Fruit fly (Drosophila melanogaster) whole organism, embryonic: ENCODE data around the gene Hph.

Source experiments
- Atf3 ChIP-seq: fragments of 200-800 bp; sonication (Bioruptor generic); optimal IDR thresholded peaks from 3 replicates; lab custom pipeline; 2016; ENCODE audit warnings: missing biosample characterization, missing genetic modification characterization
- CG33213 ChIP-seq: fragments of 200-800 bp; sonication (Bioruptor generic); optimal IDR thresholded peaks from 3 replicates; lab custom pipeline; 2016; ENCODE audit warnings: missing biosample characterization, missing genetic modification characterization
- CG3407 ChIP-seq: fragments of 200-800 bp; sonication (Bioruptor generic); optimal IDR thresholded peaks from 2 replicates; lab custom pipeline; 2018; ENCODE audit warnings: missing biosample characterization, mild to moderate bottlenecking, missing genetic modification characterization
- CG4360 ChIP-seq: fragments of 200-800 bp; sonication (Bioruptor generic); IDR thresholded peaks from 2 replicates; pipeline ENCODE4 v1.3.6; 2022; ENCODE audit warnings: missing biosample characterization, missing genetic modification characterization
- CG6813 ChIP-seq: fragments of 200-800 bp; sonication (Bioruptor generic); optimal IDR thresholded peaks from 2 replicates; lab custom pipeline; 2017; ENCODE audit warnings: missing biosample characterization, missing genetic modification characterization, mild to moderate bottlenecking, moderate library complexity, missing genetic modification reagents
- CG7786 ChIP-seq: fragments of 200-800 bp; sonication (Bioruptor generic); optimal IDR thresholded peaks from 2 replicates; lab custom pipeline; 2016; ENCODE audit warnings: missing biosample characterization, missing genetic modification characterization
- CG9876 ChIP-seq: fragments of 200-800 bp; sonication (Bioruptor generic); optimal IDR thresholded peaks from 2 replicates; lab custom pipeline; 2016; ENCODE audit warnings: missing biosample characterization, missing genetic modification characterization
- Ets97D ChIP-seq: fragments of 200-800 bp; sonication (Bioruptor generic); optimal IDR thresholded peaks from 3 replicates; lab custom pipeline; 2016; ENCODE audit warnings: missing biosample characterization, missing genetic modification characterization
- Tbp ChIP-seq: fragments of >200 bp; optimal IDR thresholded peaks from 2 replicates; lab custom pipeline; 2018; ENCODE audit warnings: missing biosample characterization, missing genetic modification characterization
- fd64A ChIP-seq: fragments of 200-800 bp; sonication (Bioruptor generic); optimal IDR thresholded peaks from 3 replicates; lab custom pipeline; 2018; ENCODE audit warnings: missing biosample characterization, mild to moderate bottlenecking, missing genetic modification characterization
- gt ChIP-seq: fragments of 200-800 bp; sonication (Bioruptor generic); IDR thresholded peaks from 2 replicates; pipeline ENCODE4 v1.3.6; 2022; ENCODE audit warnings: missing biosample characterization, missing genetic modification characterization
- ro ChIP-seq: fragments of 200-800 bp; sonication (Bioruptor generic); IDR thresholded peaks from 2 replicates; pipeline ENCODE4 v1.3.6; 2022; ENCODE audit warnings: missing biosample characterization, missing genetic modification characterization
- sisA ChIP-seq: fragments of 200-800 bp; sonication (Bioruptor generic); IDR thresholded peaks from 2 replicates; pipeline ENCODE4 v1.3.6; 2022; ENCODE audit warnings: missing biosample characterization, missing genetic modification characterization

- TF ChIP-seq CG4360 (GFP tag; lab: Robert Waterston, UW) (no peak), Ets97D (GFP tag; lab: Kevin White, UChicago) (no peak), Tbp (GFP tag; lab: Kevin White, UChicago) (no peak), ro (no peak), CG3407 (GFP tag; lab: Kevin White, UChicago) (no peak), sisA (GFP tag; lab: Robert Waterston, UW) (no peak), gt (no peak), fd64A (GFP tag; lab: Kevin White, UChicago) (no peak), CG33213 (GFP tag; lab: Kevin White, UChicago) (no peak), CG7786 (no peak), CG9876 (GFP tag; lab: Kevin White, UChicago) (no peak), CG6813 (GFP tag; lab: Kevin White, UChicago) (no peak), Atf3 (GFP tag; lab: Kevin White, UChicago) (no peak)
Measured at dm6 chr3R:5281094-5281493, 24.3 kb downstream of the Hph start.
